Fruit fly (Drosophila melanogaster) whole organism, embryonic: ENCODE data around the gene Qsox2.

Experiments
- Antp ChIP-seq: fragments of 200-800 bp; sonication (Bioruptor generic); optimal IDR thresholded peaks from 3 replicates; lab custom pipeline; 2016; ENCODE audit warnings: missing biosample characterization, missing genetic modification characterization
- CG12769 ChIP-seq: fragments of 200-800 bp; sonication (Bioruptor generic); optimal IDR thresholded peaks from 2 replicates; lab custom pipeline; 2019; ENCODE audit warnings: missing biosample characterization, mild to moderate bottlenecking, missing genetic modification characterization, moderate library complexity
- CG1529 ChIP-seq: fragments of 200-800 bp; sonication (Bioruptor generic); optimal IDR thresholded peaks from 3 replicates; lab custom pipeline; 2018; ENCODE audit warnings: missing biosample characterization, missing genetic modification characterization
- CG15514 ChIP-seq: fragments of 200-800 bp; sonication (Bioruptor generic); optimal IDR thresholded peaks from 3 replicates; lab custom pipeline; 2017; ENCODE audit warnings: missing biosample characterization, missing genetic modification characterization, mild to moderate bottlenecking, moderate library complexity, missing genetic modification reagents
- CG17359 ChIP-seq: fragments of 200-800 bp; sonication (Bioruptor generic); optimal IDR thresholded peaks from 3 replicates; lab custom pipeline; 2018; ENCODE audit warnings: missing biosample characterization, mild to moderate bottlenecking, missing genetic modification characterization, moderate library complexity
- CG17361 ChIP-seq: fragments of 200-800 bp; sonication (Bioruptor generic); IDR thresholded peaks from 3 replicates; pipeline ENCODE4 v1.3.6; 2022; ENCODE audit warnings: missing biosample characterization, missing genetic modification characterization
- CG18619 ChIP-seq: fragments of 200-800 bp; sonication (Bioruptor generic); optimal IDR thresholded peaks from 3 replicates; lab custom pipeline; 2017; ENCODE audit warnings: missing biosample characterization, mild to moderate bottlenecking, missing genetic modification characterization
- CG2129 ChIP-seq: fragments of 200-800 bp; sonication (Bioruptor generic); IDR thresholded peaks from 2 replicates; pipeline ENCODE4 v1.3.6; 2022; ENCODE audit warnings: missing biosample characterization, missing genetic modification characterization; ENCODE audit not compliant: partially characterized antibody
- CG2199 ChIP-seq: fragments of 200-800 bp; sonication (Bioruptor generic); IDR thresholded peaks from 3 replicates; pipeline ENCODE4 v1.3.6; 2022; ENCODE audit warnings: missing biosample characterization, missing genetic modification characterization
- CG2875 ChIP-seq: fragments of 200-800 bp; sonication (Bioruptor generic); optimal IDR thresholded peaks from 2 replicates; lab custom pipeline; 2017; ENCODE audit warnings: missing biosample characterization, mild to moderate bottlenecking, missing genetic modification characterization, missing genetic modification reagents
- CG7928 ChIP-seq: fragments of 200-800 bp; sonication (Bioruptor generic); optimal IDR thresholded peaks from 2 replicates; lab custom pipeline; 2017; ENCODE audit warnings: missing biosample characterization, mild to moderate bottlenecking, missing genetic modification characterization
- CG8765 ChIP-seq: fragments of 200-800 bp; sonication (Bioruptor generic); IDR thresholded peaks from 2 replicates; pipeline ENCODE4 v1.3.6; 2022; ENCODE audit warnings: missing biosample characterization, missing genetic modification characterization
- CG9215 ChIP-seq: fragments of 200-800 bp; sonication (Bioruptor generic); IDR thresholded peaks from 2 replicates; pipeline ENCODE4 v1.3.6; 2022; ENCODE audit warnings: missing biosample characterization, missing genetic modification characterization
- CG9609 ChIP-seq: fragments of 200-800 bp; sonication (Bioruptor generic); optimal IDR thresholded peaks from 3 replicates; lab custom pipeline; 2016; ENCODE audit warnings: missing biosample characterization, missing genetic modification characterization
- CkIIα-i1 ChIP-seq: fragments of 200-800 bp; sonication (Bioruptor generic); IDR thresholded peaks from 2 replicates; pipeline ENCODE4 v1.3.6; 2022; ENCODE audit warnings: missing biosample characterization, missing genetic modification characterization
- D19A ChIP-seq: fragments of 200-800 bp; optimal IDR thresholded peaks from 3 replicates; lab custom pipeline; 2019; ENCODE audit warnings: missing biosample characterization, mild to moderate bottlenecking, missing genetic modification characterization, moderate library complexity
- Dad ChIP-seq: fragments of 200-800 bp; sonication (Bioruptor generic); optimal IDR thresholded peaks from 3 replicates; lab custom pipeline; 2016; ENCODE audit warnings: missing biosample characterization, missing genetic modification characterization
- Dll ChIP-seq: fragments of 200-800 bp; sonication (Bioruptor generic); IDR thresholded peaks from 4 replicates; pipeline ENCODE4 v1.3.6; 2022; ENCODE audit warnings: missing biosample characterization, missing genetic modification characterization; ENCODE audit not compliant: partially characterized antibody
- E2f2 ChIP-seq: fragments of 200-800 bp; sonication (Bioruptor generic); IDR thresholded peaks from 2 replicates; pipeline ENCODE4 v1.3.6; 2022; ENCODE audit warnings: missing biosample characterization, missing genetic modification characterization
- GATAe ChIP-seq: fragments of 200-800 bp; sonication (Bioruptor generic); conservative IDR thresholded peaks from 2 replicates; pipeline ENCODE4 v1.3.6; 2022; ENCODE audit warnings: missing biosample characterization, missing genetic modification characterization
- Gsc ChIP-seq: fragments of 200-800 bp; sonication (Bioruptor generic); IDR thresholded peaks from 2 replicates; pipeline ENCODE4 v1.3.6; 2022; ENCODE audit warnings: missing biosample characterization, missing genetic modification characterization
- HLH3B ChIP-seq: fragments of 200-800 bp; sonication (Bioruptor generic); IDR thresholded peaks from 2 replicates; pipeline ENCODE4 v1.3.6; 2022; ENCODE audit warnings: missing biosample characterization, missing genetic modification characterization
- Lim3 ChIP-seq: fragments of 200-800 bp; sonication (Bioruptor generic); IDR thresholded peaks from 2 replicates; pipeline ENCODE4 v1.3.6; 2022; ENCODE audit warnings: missing biosample characterization, missing genetic modification characterization
- Meics ChIP-seq: fragments of 200-800 bp; sonication (Bioruptor generic); optimal IDR thresholded peaks from 2 replicates; lab custom pipeline; 2017; ENCODE audit warnings: missing biosample characterization, mild to moderate bottlenecking, missing genetic modification characterization
- Oaz ChIP-seq: fragments of 200-800 bp; sonication (Bioruptor generic); IDR thresholded peaks from 2 replicates; pipeline ENCODE4 v1.3.6; 2022; ENCODE audit warnings: missing biosample characterization, missing genetic modification characterization
- Oli ChIP-seq: fragments of 200-800 bp; sonication (Bioruptor generic); optimal IDR thresholded peaks from 2 replicates; lab custom pipeline; 2018; ENCODE audit warnings: missing biosample characterization, mild to moderate bottlenecking, missing genetic modification characterization, moderate library complexity
- ap ChIP-seq: fragments of 200-800 bp; sonication (Bioruptor generic); IDR thresholded peaks from 2 replicates; pipeline ENCODE4 v1.3.6; 2022; ENCODE audit warnings: missing biosample characterization, missing genetic modification characterization
- bcd ChIP-seq: fragments of 200-800 bp; sonication (Bioruptor generic); optimal IDR thresholded peaks from 2 replicates; lab custom pipeline; 2017; ENCODE audit warnings: missing biosample characterization, mild to moderate bottlenecking, missing genetic modification characterization
- bowl ChIP-seq: fragments of 200-800 bp; sonication (Bioruptor generic); IDR thresholded peaks from 2 replicates; pipeline ENCODE4 v1.3.6; 2022; ENCODE audit warnings: missing biosample characterization, missing genetic modification characterization
- corto ChIP-seq: fragments of 200-800 bp; sonication (Bioruptor generic); optimal IDR thresholded peaks from 2 replicates; lab custom pipeline; 2016; ENCODE audit warnings: missing biosample characterization, mild to moderate bottlenecking, missing genetic modification characterization, moderate library complexity
- da ChIP-seq: fragments of 200-800 bp; sonication (Bioruptor generic); optimal IDR thresholded peaks from 2 replicates; lab custom pipeline; 2016; ENCODE audit warnings: missing biosample characterization, missing genetic modification characterization
- dmrt11E ChIP-seq: fragments of 200-800 bp; sonication (Bioruptor generic); optimal IDR thresholded peaks from 3 replicates; lab custom pipeline; 2018; ENCODE audit warnings: missing biosample characterization, mild to moderate bottlenecking, missing genetic modification characterization, moderate library complexity
- emc ChIP-seq: fragments of 200-800 bp; sonication (Bioruptor generic); optimal IDR thresholded peaks from 2 replicates; lab custom pipeline; 2016; ENCODE audit warnings: missing biosample characterization, missing genetic modification characterization
- ewg ChIP-seq: fragments of 200-800 bp; sonication (Bioruptor generic); optimal IDR thresholded peaks from 3 replicates; lab custom pipeline; 2017; ENCODE audit warnings: mild to moderate bottlenecking, missing biosample characterization, missing genetic modification reagents, missing genetic modification characterization
- fd64A ChIP-seq: fragments of 200-800 bp; sonication (Bioruptor generic); optimal IDR thresholded peaks from 3 replicates; lab custom pipeline; 2018; ENCODE audit warnings: missing biosample characterization, mild to moderate bottlenecking, missing genetic modification characterization
- ftz-f1 ChIP-seq: fragments of 200-800 bp; sonication (Bioruptor generic); optimal IDR thresholded peaks from 2 replicates; lab custom pipeline; 2016; ENCODE audit warnings: missing biosample characterization, missing genetic modification characterization
- fu2 ChIP-seq: fragments of 200-800 bp; sonication (Bioruptor generic); optimal IDR thresholded peaks from 2 replicates; lab custom pipeline; 2016; ENCODE audit warnings: missing biosample characterization, missing genetic modification characterization
- gem ChIP-seq: fragments of 200-800 bp; sonication (Bioruptor generic); optimal IDR thresholded peaks from 2 replicates; lab custom pipeline; 2019; ENCODE audit warnings: missing biosample characterization, mild to moderate bottlenecking, missing genetic modification characterization, moderate library complexity
- gro ChIP-seq: fragments of 200-800 bp; sonication (Bioruptor generic); optimal IDR thresholded peaks from 2 replicates; lab custom pipeline; 2016; ENCODE audit warnings: missing biosample characterization, missing genetic modification characterization
- hb ChIP-seq: fragments of 200-800 bp; sonication (Bioruptor generic); IDR thresholded peaks from 3 replicates; pipeline ENCODE4 v1.3.6; 2022; ENCODE audit warnings: missing biosample characterization, missing genetic modification characterization; ENCODE audit not compliant: partially characterized antibody
- hth ChIP-seq: fragments of >200 bp; optimal IDR thresholded peaks from 2 replicates; lab custom pipeline; 2017; ENCODE audit warnings: inconsistent platforms
- row ChIP-seq: fragments of 200-800 bp; sonication (Bioruptor generic); IDR thresholded peaks from 3 replicates; pipeline ENCODE4 v1.3.6; 2022; ENCODE audit warnings: missing biosample characterization, missing genetic modification characterization
- sna ChIP-seq: fragments of 200-800 bp; sonication (Bioruptor generic); IDR thresholded peaks from 2 replicates; pipeline ENCODE4 v1.3.6; 2022; ENCODE audit warnings: missing biosample characterization, missing genetic modification characterization; ENCODE audit not compliant: partially characterized antibody
- sr ChIP-seq: fragments of 200-800 bp; sonication (Bioruptor generic); IDR thresholded peaks from 3 replicates; pipeline ENCODE4 v1.3.6; 2022; ENCODE audit warnings: missing biosample characterization, missing genetic modification characterization
- ssp ChIP-seq: fragments of 200-800 bp; sonication (Bioruptor generic); IDR thresholded peaks from 2 replicates; pipeline ENCODE4 v1.3.6; 2022; ENCODE audit warnings: missing biosample characterization, missing genetic modification characterization
- tap ChIP-seq: fragments of 200-800 bp; optimal IDR thresholded peaks from 3 replicates; lab custom pipeline; 2019; ENCODE audit warnings: missing biosample characterization, mild to moderate bottlenecking, missing genetic modification characterization, moderate library complexity
- tup ChIP-seq: fragments of 200-800 bp; sonication (Bioruptor generic); optimal IDR thresholded peaks from 2 replicates; lab custom pipeline; 2016; ENCODE audit warnings: missing biosample characterization, mild to moderate bottlenecking, missing genetic modification characterization, moderate library complexity
- tx ChIP-seq: fragments of 200-800 bp; sonication (Bioruptor generic); optimal IDR thresholded peaks from 2 replicates; lab custom pipeline; 2016; ENCODE audit warnings: missing biosample characterization, missing genetic modification characterization
- unpg ChIP-seq: fragments of 200-800 bp; sonication (Bioruptor generic); optimal IDR thresholded peaks from 3 replicates; lab custom pipeline; 2018; ENCODE audit warnings: missing biosample characterization, mild to moderate bottlenecking, missing genetic modification characterization, moderate library complexity
- yki ChIP-seq: fragments of >200 bp; optimal IDR thresholded peaks from 3 replicates; lab custom pipeline; 2018
- zen ChIP-seq: fragments of 200-800 bp; sonication (Bioruptor generic); optimal IDR thresholded peaks from 3 replicates; lab custom pipeline; 2018; ENCODE audit warnings: missing biosample characterization, mild to moderate bottlenecking, missing genetic modification characterization, moderate library complexity
- zfh2 ChIP-seq: fragments of 200-800 bp; sonication (Bioruptor generic); optimal IDR thresholded peaks from 2 replicates; lab custom pipeline; 2016; ENCODE audit warnings: missing biosample characterization, missing genetic modification characterization

The Qsox2 gene

dm6 chr3R:21863817-21864384 is 49.6 kb upstream of the Qsox2 start (continued):
- TF ChIP-seq gro (GFP tag; lab: Kevin White, UChicago) (no peak), Dll (no peak), CG17361 (GFP tag; lab: Robert Waterston, UW) (no peak), tx (GFP tag; lab: Kevin White, UChicago) (no peak), ap (peak; percentile 8; the same call in 1 of the 2 replicates), HLH3B (no peak), Meics (GFP tag; lab: Kevin White, UChicago) (no peak), CkIIα-i1 (no peak), CG12769 (tag; lab: Kevin White, UChicago) (no peak), hb (GFP tag; lab: Robert Waterston, UW) (no peak), dmrt11E (no peak), fu2 (GFP tag; lab: Kevin White, UChicago) (no peak), sr (GFP tag; lab: Robert Waterston, UW) (no peak), tap (no peak), hth (lab: Kevin White, UChicago) (no peak), emc (no peak), bcd (GFP tag; lab: Kevin White, UChicago) (no peak), gem (tag; lab: Kevin White, UChicago) (peak; percentile 24), CG18619 (GFP tag; lab: Kevin White, UChicago) (no peak), ssp (GFP tag; lab: Robert Waterston, UW) (no peak), CG2875 (GFP tag; lab: Kevin White, UChicago) (no peak), CG9609 (GFP tag; lab: Kevin White, UChicago) (no peak), Oli (tag; lab: Kevin White, UChicago) (peak; percentile 13), Lim3 (GFP tag; lab: Robert Waterston, UW) (no peak), da (GFP tag; lab: Kevin White, UChicago) (no peak), CG7928 (GFP tag; lab: Kevin White, UChicago) (no peak), Gsc (GFP tag; lab: Robert Waterston, UW) (no peak), Antp (no peak), tup (no peak), CG2199 (GFP tag; lab: Robert Waterston, UW) (no peak), zen (tag; lab: Kevin White, UChicago) (no peak), unpg (GFP tag; lab: Kevin White, UChicago) (peak; percentile 2), GATAe (GFP tag; lab: Robert Waterston, UW) (no peak), ftz-f1 (GFP tag; lab: Kevin White, UChicago) (no peak), zfh2 (GFP tag; lab: Kevin White, UChicago) (no peak), fd64A (GFP tag; lab: Kevin White, UChicago) (no peak), CG17359 (tag; lab: Kevin White, UChicago) (peak; percentile 19), corto (GFP tag; lab: Kevin White, UChicago) (no peak), sna (GFP tag; lab: Robert Waterston, UW) (no peak), CG9215 (GFP tag; lab: Robert Waterston, UW) (no peak), D19A (tag; lab: Kevin White, UChicago) (no peak), Oaz (GFP tag; lab: Robert Waterston, UW) (no peak), bowl (GFP tag; lab: Robert Waterston, UW) (peak; percentile 33; the same call in 1 of the 2 replicates), row (peak; percentile 43), yki (lab: Kevin White, UChicago) (no peak), CG2129 (GFP tag; lab: Robert Waterston, UW) (no peak), Dad (GFP tag; lab: Kevin White, UChicago) (no peak), CG15514 (GFP tag; lab: Kevin White, UChicago) (no peak), CG1529 (GFP tag; lab: Kevin White, UChicago) (no peak), E2f2 (GFP tag; lab: Robert Waterston, UW) (no peak; the same call in 1 of the 2 replicates), ewg (GFP tag; lab: Kevin White, UChicago) (no peak), CG8765 (no peak)
